Fruit fly (Drosophila melanogaster) whole organism, embryonic: Measurements from ENCODE around the gene Cyp4d14.

Experiments used
- Adf1 ChIP-seq: fragments of 200-800 bp; sonication (Bioruptor generic); IDR thresholded peaks from 2 replicates; pipeline ENCODE4 v1.3.6; 2022; ENCODE audit warnings: missing biosample characterization, missing genetic modification characterization
- Aef1 ChIP-seq: fragments of 200-800 bp; sonication (Bioruptor generic); IDR thresholded peaks from 3 replicates; pipeline ENCODE4 v1.3.6; 2022; ENCODE audit warnings: missing biosample characterization, missing genetic modification characterization
- CG10274 ChIP-seq: fragments of 200-800 bp; sonication (Bioruptor generic); optimal IDR thresholded peaks from 3 replicates; lab custom pipeline; 2017; ENCODE audit warnings: missing biosample characterization, mild to moderate bottlenecking, missing genetic modification characterization
- CG10366 ChIP-seq: fragments of 200-800 bp; sonication (Bioruptor generic); IDR thresholded peaks from 2 replicates; pipeline ENCODE4 v1.3.6; 2022; ENCODE audit warnings: missing biosample characterization, missing genetic modification characterization
- CG10431 ChIP-seq: fragments of 200-800 bp; sonication (Bioruptor generic); optimal IDR thresholded peaks from 3 replicates; lab custom pipeline; 2018; ENCODE audit warnings: missing biosample characterization, mild to moderate bottlenecking, missing genetic modification characterization
- CG10959 ChIP-seq: fragments of 200-800 bp; sonication (Bioruptor generic); IDR thresholded peaks from 2 replicates; pipeline ENCODE4 v1.3.6; 2022; ENCODE audit warnings: missing biosample characterization, missing genetic modification characterization
- CG11723 ChIP-seq: fragments of 200-800 bp; sonication (Bioruptor generic); optimal IDR thresholded peaks from 2 replicates; lab custom pipeline; 2017; ENCODE audit warnings: missing biosample characterization, mild to moderate bottlenecking, missing genetic modification characterization
- CG12071 ChIP-seq: fragments of 200-800 bp; sonication (Bioruptor generic); optimal IDR thresholded peaks from 3 replicates; lab custom pipeline; 2018; ENCODE audit warnings: missing biosample characterization, mild to moderate bottlenecking, missing genetic modification characterization
- CG13424 ChIP-seq: fragments of 200-800 bp; sonication (Bioruptor generic); optimal IDR thresholded peaks from 2 replicates; lab custom pipeline; 2019; ENCODE audit warnings: missing biosample characterization, mild to moderate bottlenecking, missing genetic modification characterization, moderate library complexity
- CG14667 ChIP-seq: fragments of 200-800 bp; sonication (Bioruptor generic); IDR thresholded peaks from 2 replicates; pipeline ENCODE4 v1.3.6; 2022; ENCODE audit warnings: missing biosample characterization, missing genetic modification characterization
- CG14710 ChIP-seq: fragments of 200-800 bp; sonication (Bioruptor generic); optimal IDR thresholded peaks from 3 replicates; lab custom pipeline; 2019; ENCODE audit warnings: missing biosample characterization, mild to moderate bottlenecking, missing genetic modification characterization, moderate library complexity
- CG17385 ChIP-seq: fragments of 200-800 bp; sonication (Bioruptor generic); optimal IDR thresholded peaks from 3 replicates; lab custom pipeline; 2018; ENCODE audit warnings: missing biosample characterization, mild to moderate bottlenecking, missing genetic modification characterization
- CG2116 ChIP-seq: fragments of 200-800 bp; sonication (Bioruptor generic); optimal IDR thresholded peaks from 3 replicates; lab custom pipeline; 2018; ENCODE audit warnings: missing biosample characterization, mild to moderate bottlenecking, missing genetic modification characterization
- CG31441 ChIP-seq: fragments of 200-800 bp; sonication (Bioruptor generic); IDR thresholded peaks from 2 replicates; pipeline ENCODE4 v1.3.6; 2022; ENCODE audit warnings: missing biosample characterization, missing genetic modification characterization
- CG33213 ChIP-seq: fragments of 200-800 bp; sonication (Bioruptor generic); optimal IDR thresholded peaks from 3 replicates; lab custom pipeline; 2016; ENCODE audit warnings: missing biosample characterization, missing genetic modification characterization
- CG34224 ChIP-seq: fragments of 200-800 bp; sonication (Bioruptor generic); IDR thresholded peaks from 3 replicates; pipeline ENCODE4 v1.3.6; 2022; ENCODE audit warnings: missing biosample characterization, missing genetic modification characterization; ENCODE audit not compliant: partially characterized antibody
- CG4854 ChIP-seq: fragments of 200-800 bp; sonication (Bioruptor generic); optimal IDR thresholded peaks from 2 replicates; lab custom pipeline; 2016; ENCODE audit warnings: missing biosample characterization, missing genetic modification characterization, inconsistent platforms
- CG5180 ChIP-seq: fragments of 200-800 bp; sonication (Bioruptor generic); optimal IDR thresholded peaks from 3 replicates; lab custom pipeline; 2017; ENCODE audit warnings: missing biosample characterization, missing genetic modification characterization, mild to moderate bottlenecking, moderate library complexity, missing genetic modification reagents
- CG7372 ChIP-seq: fragments of 200-800 bp; sonication (Bioruptor generic); IDR thresholded peaks from 2 replicates; pipeline ENCODE4 v1.3.6; 2022; ENCODE audit warnings: missing biosample characterization, missing genetic modification characterization
- CG7839 ChIP-seq: fragments of 200-800 bp; sonication (Bioruptor generic); optimal IDR thresholded peaks from 3 replicates; lab custom pipeline; 2018; ENCODE audit warnings: missing biosample characterization, mild to moderate bottlenecking, missing genetic modification characterization, moderate library complexity
- CG7987 ChIP-seq: fragments of 200-800 bp; sonication (Bioruptor generic); optimal IDR thresholded peaks from 2 replicates; lab custom pipeline; 2018; ENCODE audit warnings: missing biosample characterization, mild to moderate bottlenecking, missing genetic modification characterization, moderate library complexity
- CTCF ChIP-seq: fragments of 200-800 bp; sonication (Bioruptor generic); optimal IDR thresholded peaks from 2 replicates; lab custom pipeline; 2017; ENCODE audit warnings: missing biosample characterization, mild to moderate bottlenecking, missing genetic modification characterization, moderate library complexity
- Camta ChIP-seq: fragments of 200-800 bp; sonication (Bioruptor generic); optimal IDR thresholded peaks from 2 replicates; lab custom pipeline; 2016; ENCODE audit warnings: missing biosample characterization, missing genetic modification characterization
- D ChIP-seq, 2 experiments: fragments of 200-800 bp in 1 of 2; fragments of >200 bp in 1 of 2; sonication (Bioruptor generic) in 1 of 2; optimal IDR thresholded peaks; 2 replicates in 1 of 2; 3 replicates in 1 of 2; lab custom pipeline; 2017; ENCODE audit warnings: mild to moderate bottlenecking in 1 of 2, missing biosample characterization in 1 of 2, missing genetic modification characterization in 1 of 2, missing genetic modification reagents in 1 of 2
- Dip2 ChIP-seq: fragments of 200-800 bp; sonication (Bioruptor generic); IDR thresholded peaks from 2 replicates; pipeline ENCODE4 v1.3.6; 2022; ENCODE audit warnings: missing biosample characterization, missing genetic modification characterization
- ERR ChIP-seq: fragments of 200-800 bp; sonication (Bioruptor generic); optimal IDR thresholded peaks from 2 replicates; lab custom pipeline; 2016; ENCODE audit warnings: missing biosample characterization, missing genetic modification characterization
- Elba2 ChIP-seq: fragments of 200-800 bp; sonication (Bioruptor generic); optimal IDR thresholded peaks from 3 replicates; lab custom pipeline; 2016; ENCODE audit warnings: missing biosample characterization, missing genetic modification characterization
- Ets97D ChIP-seq: fragments of 200-800 bp; sonication (Bioruptor generic); optimal IDR thresholded peaks from 3 replicates; lab custom pipeline; 2016; ENCODE audit warnings: missing biosample characterization, missing genetic modification characterization
- Kr ChIP-seq: fragments of 200-800 bp; sonication (Bioruptor generic); optimal IDR thresholded peaks from 2 replicates; lab custom pipeline; 2017; ENCODE audit warnings: missing biosample characterization, mild to moderate bottlenecking, missing genetic modification characterization
- Rfx ChIP-seq: fragments of 200-800 bp; sonication (Bioruptor generic); IDR thresholded peaks from 2 replicates; pipeline ENCODE4 v1.3.6; 2022; ENCODE audit warnings: missing biosample characterization, missing genetic modification characterization
- Sin3A ChIP-seq: fragments of >200 bp; optimal IDR thresholded peaks from 2 replicates; lab custom pipeline; 2018
- Tbp ChIP-seq: fragments of >200 bp; optimal IDR thresholded peaks from 2 replicates; lab custom pipeline; 2018; ENCODE audit warnings: missing biosample characterization, missing genetic modification characterization
- al ChIP-seq: fragments of 200-800 bp; sonication (Bioruptor generic); IDR thresholded peaks from 2 replicates; pipeline ENCODE4 v1.3.6; 2022; ENCODE audit warnings: missing biosample characterization, missing genetic modification characterization
- ase ChIP-seq: fragments of 200-800 bp; sonication (Bioruptor generic); IDR thresholded peaks from 3 replicates; pipeline ENCODE4 v1.3.6; 2022; ENCODE audit warnings: missing biosample characterization, missing genetic modification characterization
- crol ChIP-seq: fragments of 200-800 bp; sonication (Bioruptor generic); IDR thresholded peaks from 2 replicates; pipeline ENCODE4 v1.3.6; 2022; ENCODE audit warnings: missing biosample characterization, missing genetic modification characterization
- dan ChIP-seq: fragments of 200-800 bp; sonication (Bioruptor generic); IDR thresholded peaks from 2 replicates; pipeline ENCODE4 v1.3.6; 2022; ENCODE audit warnings: missing biosample characterization, missing genetic modification characterization
- en ChIP-seq: fragments of 200-800 bp; sonication (Bioruptor generic); optimal IDR thresholded peaks from 2 replicates; lab custom pipeline; 2016; ENCODE audit warnings: missing biosample characterization, missing genetic modification characterization
- esg ChIP-seq: fragments of 200-800 bp; sonication (Bioruptor generic); conservative IDR thresholded peaks from 2 replicates; pipeline ENCODE4 v1.3.6; 2022; ENCODE audit warnings: missing biosample characterization, missing genetic modification characterization
- fru ChIP-seq: fragments of >200 bp; optimal IDR thresholded peaks from 2 replicates; lab custom pipeline; 2017
- gem ChIP-seq: fragments of 200-800 bp; sonication (Bioruptor generic); optimal IDR thresholded peaks from 2 replicates; lab custom pipeline; 2019; ENCODE audit warnings: missing biosample characterization, mild to moderate bottlenecking, missing genetic modification characterization, moderate library complexity
- grau ChIP-seq: fragments of 200-800 bp; optimal IDR thresholded peaks from 3 replicates; lab custom pipeline; 2019; ENCODE audit warnings: missing biosample characterization, mild to moderate bottlenecking, missing genetic modification characterization, moderate library complexity
- grn ChIP-seq: fragments of 200-800 bp; sonication (Bioruptor generic); optimal IDR thresholded peaks from 3 replicates; lab custom pipeline; 2017; ENCODE audit warnings: missing biosample characterization, missing genetic modification characterization
- kni ChIP-seq: fragments of 200-800 bp; sonication (Bioruptor generic); optimal IDR thresholded peaks from 3 replicates; lab custom pipeline; 2017; ENCODE audit warnings: mild to moderate bottlenecking, missing biosample characterization, missing genetic modification reagents, missing genetic modification characterization
- lab ChIP-seq: fragments of 200-800 bp; sonication (Bioruptor generic); optimal IDR thresholded peaks from 3 replicates; lab custom pipeline; 2017; ENCODE audit warnings: missing biosample characterization, missing genetic modification characterization, mild to moderate bottlenecking, moderate library complexity, missing genetic modification reagents
- lbe ChIP-seq: fragments of 200-800 bp; sonication (Bioruptor generic); optimal IDR thresholded peaks from 2 replicates; lab custom pipeline; 2016; ENCODE audit warnings: missing biosample characterization, mild to moderate bottlenecking, missing genetic modification characterization
- pum ChIP-seq: fragments of 200-800 bp; sonication (Bioruptor generic); optimal IDR thresholded peaks from 2 replicates; lab custom pipeline; 2016; ENCODE audit warnings: missing biosample characterization, missing genetic modification characterization
- rib ChIP-seq: fragments of 200-800 bp; sonication (Bioruptor generic); IDR thresholded peaks from 2 replicates; pipeline ENCODE4 v1.3.6; 2022; ENCODE audit warnings: missing biosample characterization, missing genetic modification characterization
- scrt ChIP-seq: fragments of 200-800 bp; sonication (Bioruptor generic); optimal IDR thresholded peaks from 2 replicates; lab custom pipeline; 2018; ENCODE audit warnings: missing biosample characterization, mild to moderate bottlenecking, missing genetic modification characterization, moderate library complexity
- seq ChIP-seq: fragments of 200-800 bp; sonication (Bioruptor generic); IDR thresholded peaks from 2 replicates; pipeline ENCODE4 v1.3.6; 2022; ENCODE audit warnings: missing biosample characterization, missing genetic modification characterization
- shn ChIP-seq: fragments of 200-800 bp; sonication (Bioruptor generic); optimal IDR thresholded peaks from 3 replicates; lab custom pipeline; 2016; ENCODE audit warnings: missing biosample characterization, missing genetic modification characterization
- sisA ChIP-seq: fragments of 200-800 bp; sonication (Bioruptor generic); IDR thresholded peaks from 2 replicates; pipeline ENCODE4 v1.3.6; 2022; ENCODE audit warnings: missing biosample characterization, missing genetic modification characterization
- slp2 ChIP-seq: fragments of 200-800 bp; sonication (Bioruptor generic); optimal IDR thresholded peaks from 2 replicates; lab custom pipeline; 2016; ENCODE audit warnings: missing biosample characterization, missing genetic modification characterization
- unc-4 ChIP-seq: fragments of 200-800 bp; sonication (Bioruptor generic); IDR thresholded peaks from 2 replicates; pipeline ENCODE4 v1.3.6; 2022; ENCODE audit warnings: missing biosample characterization, missing genetic modification characterization; ENCODE audit not compliant: partially characterized antibody
- yki ChIP-seq: fragments of >200 bp; optimal IDR thresholded peaks from 3 replicates; lab custom pipeline; 2018

Gene Cyp4d14

dm6 chrX:2184563-2184962 is 9.4 kb upstream of the Cyp4d14 start, which contains the start of the genes Nmd3 and CG17776 (continued):
- TF ChIP-seq CG12071 (no peak), unc-4 (peak; percentile 69), CG7987 (GFP tag; lab: Kevin White, UChicago) (no peak), gem (tag; lab: Kevin White, UChicago) (no peak), Ets97D (GFP tag; lab: Kevin White, UChicago) (peak; percentile 38), en (GFP tag; lab: Kevin White, UChicago) (no peak), fru (lab: Kevin White, UChicago) (no peak), scrt (GFP tag; lab: Kevin White, UChicago) (no peak), al (no peak), CTCF (GFP tag; lab: Kevin White, UChicago) (no peak), CG5180 (no peak), crol (no peak), CG14710 (tag; lab: Kevin White, UChicago) (peak; percentile 45), Rfx (GFP tag; lab: Robert Waterston, UW) (no peak), Tbp (GFP tag; lab: Kevin White, UChicago) (peak; percentile 30), CG14667 (GFP tag; lab: Robert Waterston, UW) (no peak), CG33213 (GFP tag; lab: Kevin White, UChicago) (no peak), Kr (no peak), kni (GFP tag; lab: Kevin White, UChicago) (no peak), CG10366 (GFP tag; lab: Robert Waterston, UW) (no peak), grn (GFP tag; lab: Kevin White, UChicago) (no peak), pum (no peak), CG7839 (tag; lab: Kevin White, UChicago) (no peak), CG7372 (GFP tag; lab: Robert Waterston, UW) (no peak), yki (no peak), Sin3A (peak; percentile 60), Aef1 (GFP tag; lab: Robert Waterston, UW) (no peak), CG17385 (GFP tag; lab: Kevin White, UChicago) (no peak), shn (peak; percentile 26), CG31441 (no peak), rib (GFP tag; lab: Robert Waterston, UW) (no peak), CG13424 (tag; lab: Kevin White, UChicago) (peak; percentile 5), lab (GFP tag; lab: Kevin White, UChicago) (no peak), lbe (no peak), sisA (no peak), CG2116 (GFP tag; lab: Kevin White, UChicago) (peak; percentile 77), CG4854 (no peak), Dip2 (GFP tag; lab: Robert Waterston, UW) (no peak), esg (GFP tag; lab: Robert Waterston, UW) (no peak), slp2 (GFP tag; lab: Kevin White, UChicago) (no peak), ERR (GFP tag; lab: Kevin White, UChicago) (no peak), ase (GFP tag; lab: Robert Waterston, UW) (no peak), CG10959 (GFP tag; lab: Robert Waterston, UW) (no peak), seq (GFP tag; lab: Robert Waterston, UW) (no peak), D (optimal IDR thresholded peaks at IDR 0.05; lab: Kevin White, UChicago) (no peak), D (GFP tag; optimal IDR thresholded peaks at IDR 0.05; lab: Kevin White, UChicago) (no peak), CG34224 (GFP tag; lab: Robert Waterston, UW) (peak; percentile 83), grau (tag; lab: Kevin White, UChicago) (peak; percentile 17), CG11723 (GFP tag; lab: Kevin White, UChicago) (no peak), Elba2 (GFP tag; lab: Kevin White, UChicago) (no peak), CG10274 (GFP tag; lab: Kevin White, UChicago) (no peak), Adf1 (GFP tag; lab: Robert Waterston, UW) (no peak), CG10431 (GFP tag; lab: Kevin White, UChicago) (no peak), dan (GFP tag; lab: Robert Waterston, UW) (no peak), Camta (GFP tag; lab: Kevin White, UChicago) (no peak)
